Worm (Caenorhabditis elegans) whole organism, early embryonic: ENCODE measurements around the gene ech-6.

Source experiments
- ceh-13 ChIP-seq: fragments of 200-800 bp; sonication (Bioruptor generic); optimal IDR thresholded peaks from 2 replicates; lab custom pipeline; 2018; ENCODE audit warnings: mild to moderate bottlenecking, missing genetic modification characterization, missing compliant biosample characterization
- tbx-11 ChIP-seq: fragments of 200-800 bp; sonication (Bioruptor generic); IDR thresholded peaks from 2 replicates; pipeline ENCODE4 v1.3.6; 2022; ENCODE audit warnings: missing genetic modification characterization, missing compliant biosample characterization

DNA sequence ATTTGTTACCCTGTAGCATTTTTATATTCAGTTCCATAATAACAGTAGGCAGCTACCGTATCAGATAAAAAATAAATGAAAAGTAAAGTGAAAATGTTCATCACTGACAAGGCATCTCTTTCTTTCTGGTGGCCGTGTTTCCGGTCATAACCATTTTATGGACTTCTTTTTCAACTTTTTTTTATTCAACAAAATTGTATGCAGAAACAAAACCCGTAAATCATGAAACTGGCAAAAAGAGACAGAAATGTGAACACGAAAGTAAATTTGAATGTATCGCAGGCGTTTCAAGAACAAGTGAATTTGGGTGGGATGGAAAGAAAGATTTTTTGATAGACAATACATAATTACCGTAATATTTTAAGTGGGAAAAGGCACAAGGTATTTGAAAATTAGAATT, 27.6 kb downstream of the ech-6 start, which contains the start of gene clec-162:
- no peak for TF ChIP-seq ceh-13 (GFP tag; lab: Kevin White, UChicago)
- no peak for TF ChIP-seq tbx-11 (GFP tag; lab: Robert Waterston, UW)
